Fruit fly (Drosophila melanogaster): ENCODE measurements around the gene CG17197.

- TF ChIP-seq Sin3A (optimal IDR thresholded peaks at IDR 0.05) = no peak
- no peak for TF ChIP-seq psq (optimal IDR thresholded peaks at IDR 0.05)
- TF ChIP-seq insv (optimal IDR thresholded peaks at IDR 0.05) = no peak
- no peak for TF ChIP-seq ttk (optimal IDR thresholded peaks at IDR 0.05)
- no peak for TF ChIP-seq Myc (optimal IDR thresholded peaks at IDR 0.05)
- no peak for TF ChIP-seq h (optimal IDR thresholded peaks at IDR 0.05)
Observed at dm6 chr3R:25787198-25787597, 12.0 kb upstream of the CG17197 start, which contains the start of gene CG4960.
